Fruit fly (Drosophila melanogaster) whole organism, embryonic: Measurements from ENCODE around the gene NdufV3.

Experiments
- ATbp ChIP-seq: fragments of 200-800 bp; sonication (Bioruptor generic); optimal IDR thresholded peaks from 2 replicates; lab custom pipeline; 2017; ENCODE audit warnings: missing biosample characterization, mild to moderate bottlenecking, missing genetic modification characterization, missing genetic modification reagents
- Bgb ChIP-seq: fragments of 200-800 bp; sonication (Bioruptor generic); IDR thresholded peaks from 2 replicates; pipeline ENCODE4 v1.3.6; 2022; ENCODE audit warnings: missing biosample characterization, missing genetic modification characterization; ENCODE audit not compliant: partially characterized antibody
- CG10431 ChIP-seq: fragments of 200-800 bp; sonication (Bioruptor generic); optimal IDR thresholded peaks from 3 replicates; lab custom pipeline; 2018; ENCODE audit warnings: missing biosample characterization, mild to moderate bottlenecking, missing genetic modification characterization
- CG12744 ChIP-seq: fragments of 200-800 bp; sonication (Bioruptor generic); optimal IDR thresholded peaks from 2 replicates; lab custom pipeline; 2016; ENCODE audit warnings: missing biosample characterization, missing genetic modification characterization
- CG13624 ChIP-seq: fragments of 200-800 bp; sonication (Bioruptor generic); optimal IDR thresholded peaks from 2 replicates; lab custom pipeline; 2016; ENCODE audit warnings: missing biosample characterization, missing genetic modification characterization
- CG15479 ChIP-seq: fragments of 200-800 bp; sonication (Bioruptor generic); optimal IDR thresholded peaks from 3 replicates; lab custom pipeline; 2019; ENCODE audit warnings: missing biosample characterization, mild to moderate bottlenecking, missing genetic modification characterization, moderate library complexity
- CG16863 ChIP-seq: fragments of 200-800 bp; sonication (Bioruptor generic); optimal IDR thresholded peaks from 3 replicates; lab custom pipeline; 2016; ENCODE audit warnings: missing biosample characterization, missing genetic modification characterization
- CG17385 ChIP-seq: fragments of 200-800 bp; sonication (Bioruptor generic); optimal IDR thresholded peaks from 3 replicates; lab custom pipeline; 2018; ENCODE audit warnings: missing biosample characterization, mild to moderate bottlenecking, missing genetic modification characterization
- CG1832 ChIP-seq: fragments of 200-800 bp; sonication (Bioruptor generic); optimal IDR thresholded peaks from 2 replicates; lab custom pipeline; 2017; ENCODE audit warnings: missing biosample characterization, mild to moderate bottlenecking, missing genetic modification characterization, inconsistent platforms
- CG18764 ChIP-seq: fragments of 200-800 bp; sonication (Bioruptor generic); optimal IDR thresholded peaks from 3 replicates; lab custom pipeline; 2016; ENCODE audit warnings: missing biosample characterization, missing genetic modification characterization
- CG2199 ChIP-seq: fragments of 200-800 bp; sonication (Bioruptor generic); IDR thresholded peaks from 3 replicates; pipeline ENCODE4 v1.3.6; 2022; ENCODE audit warnings: missing biosample characterization, missing genetic modification characterization
- CG3163 ChIP-seq: fragments of 200-800 bp; sonication (Bioruptor generic); optimal IDR thresholded peaks from 3 replicates; lab custom pipeline; 2016; ENCODE audit warnings: missing biosample characterization, missing genetic modification characterization
- CG4404 ChIP-seq: fragments of 200-800 bp; sonication (Bioruptor generic); IDR thresholded peaks from 2 replicates; pipeline ENCODE4 v1.3.6; 2022; ENCODE audit warnings: missing biosample characterization, missing genetic modification characterization
- CG6254 ChIP-seq: fragments of 200-800 bp; sonication (Bioruptor generic); optimal IDR thresholded peaks from 3 replicates; lab custom pipeline; 2017; ENCODE audit warnings: mild to moderate bottlenecking, missing biosample characterization, missing genetic modification reagents, missing genetic modification characterization
- CG7786 ChIP-seq: fragments of 200-800 bp; sonication (Bioruptor generic); optimal IDR thresholded peaks from 2 replicates; lab custom pipeline; 2016; ENCODE audit warnings: missing biosample characterization, missing genetic modification characterization
- CG8281 ChIP-seq: fragments of 200-800 bp; sonication (Bioruptor generic); optimal IDR thresholded peaks from 2 replicates; lab custom pipeline; 2018; ENCODE audit warnings: missing biosample characterization, mild to moderate bottlenecking, missing genetic modification characterization, moderate library complexity
- CTCF ChIP-seq: fragments of 200-800 bp; sonication (Bioruptor generic); optimal IDR thresholded peaks from 2 replicates; lab custom pipeline; 2017; ENCODE audit warnings: missing biosample characterization, mild to moderate bottlenecking, missing genetic modification characterization, moderate library complexity
- D ChIP-seq, 2 experiments: fragments of 200-800 bp in 1 of 2; fragments of >200 bp in 1 of 2; sonication (Bioruptor generic) in 1 of 2; optimal IDR thresholded peaks; 2 replicates in 1 of 2; 3 replicates in 1 of 2; lab custom pipeline; 2017; ENCODE audit warnings: mild to moderate bottlenecking in 1 of 2, missing biosample characterization in 1 of 2, missing genetic modification characterization in 1 of 2, missing genetic modification reagents in 1 of 2
- Dek ChIP-seq: fragments of 200-800 bp; sonication (Bioruptor generic); optimal IDR thresholded peaks from 3 replicates; lab custom pipeline; 2019; ENCODE audit warnings: missing biosample characterization, mild to moderate bottlenecking, missing genetic modification characterization, moderate library complexity
- Dp ChIP-seq: fragments of 200-800 bp; sonication (Bioruptor generic); optimal IDR thresholded peaks from 2 replicates; lab custom pipeline; 2018; ENCODE audit warnings: missing biosample characterization, mild to moderate bottlenecking, missing genetic modification characterization, moderate library complexity
- Dref ChIP-seq: fragments of 200-800 bp; sonication (Bioruptor generic); IDR thresholded peaks from 2 replicates; pipeline ENCODE4 v1.3.6; 2022; ENCODE audit warnings: missing biosample characterization, missing genetic modification characterization
- Fer1 ChIP-seq: fragments of 200-800 bp; sonication (Bioruptor generic); optimal IDR thresholded peaks from 2 replicates; lab custom pipeline; 2017; ENCODE audit warnings: missing biosample characterization, mild to moderate bottlenecking, missing genetic modification characterization
- Med ChIP-seq: fragments of 200-800 bp; sonication (Bioruptor generic); peaks from one replicate; lab custom pipeline; 2016; ENCODE audit warnings: missing biosample characterization, missing genetic modification characterization, mild to moderate bottlenecking, inconsistent platforms, moderate library complexity
- Nf-YC ChIP-seq: fragments of 200-800 bp; optimal IDR thresholded peaks from 3 replicates; lab custom pipeline; 2019; ENCODE audit warnings: missing biosample characterization, mild to moderate bottlenecking, missing genetic modification characterization, moderate library complexity
- Oaz ChIP-seq: fragments of 200-800 bp; sonication (Bioruptor generic); IDR thresholded peaks from 2 replicates; pipeline ENCODE4 v1.3.6; 2022; ENCODE audit warnings: missing biosample characterization, missing genetic modification characterization
- Pdp1 ChIP-seq, 2 experiments: fragments of 200-800 bp; sonication (Bioruptor generic); optimal IDR thresholded peaks; 3 replicates each; lab custom pipeline; 2016; ENCODE audit warnings: missing biosample characterization in 2 of 2, missing genetic modification characterization in 2 of 2, mild to moderate bottlenecking in 1 of 2, moderate library complexity in 1 of 2
- Scr ChIP-seq: fragments of 200-800 bp; sonication (Bioruptor generic); IDR thresholded peaks from 2 replicates; pipeline ENCODE4 v1.3.6; 2022; ENCODE audit warnings: missing biosample characterization, missing genetic modification characterization; ENCODE audit not compliant: partially characterized antibody
- Trl ChIP-seq, 3 experiments: fragments of >200 bp in 2 of 3; fragments of 200-800 bp in 1 of 3; sonication (Bioruptor generic) in 1 of 3; optimal IDR thresholded peaks; 2 replicates in 1 of 3; 3 replicates in 2 of 3; lab custom pipeline; 2016 to 2017; ENCODE audit warnings: missing biosample characterization in 1 of 3, missing genetic modification characterization in 1 of 3
- ac ChIP-seq: fragments of 200-800 bp; sonication (Bioruptor generic); optimal IDR thresholded peaks from 3 replicates; lab custom pipeline; 2017; ENCODE audit warnings: missing biosample characterization, mild to moderate bottlenecking, missing genetic modification characterization
- amos ChIP-seq: fragments of 200-800 bp; sonication (Bioruptor generic); IDR thresholded peaks from 2 replicates; pipeline ENCODE4 v1.3.6; 2022; ENCODE audit warnings: missing biosample characterization, missing genetic modification characterization; ENCODE audit not compliant: partially characterized antibody
- bcd ChIP-seq: fragments of 200-800 bp; sonication (Bioruptor generic); optimal IDR thresholded peaks from 2 replicates; lab custom pipeline; 2017; ENCODE audit warnings: missing biosample characterization, mild to moderate bottlenecking, missing genetic modification characterization
- cad ChIP-seq: fragments of >200 bp; optimal IDR thresholded peaks from 2 replicates; lab custom pipeline; 2017; ENCODE audit warnings: missing biosample characterization, missing genetic modification characterization
- chn ChIP-seq: fragments of 200-800 bp; sonication (Bioruptor generic); optimal IDR thresholded peaks from 2 replicates; lab custom pipeline; 2016; ENCODE audit warnings: missing biosample characterization, missing genetic modification characterization
- dmrt99B ChIP-seq: fragments of 200-800 bp; sonication (Bioruptor generic); optimal IDR thresholded peaks from 2 replicates; lab custom pipeline; 2018; ENCODE audit warnings: missing biosample characterization, mild to moderate bottlenecking, missing genetic modification characterization, moderate library complexity
- insv ChIP-seq, 2 experiments: fragments of 200-800 bp; sonication (Bioruptor generic); optimal IDR thresholded peaks; 3 replicates each; lab custom pipeline; 2016 to 2018; ENCODE audit warnings: missing biosample characterization in 2 of 2, missing genetic modification characterization in 2 of 2
- jing ChIP-seq: fragments of 200-800 bp; sonication (Bioruptor generic); optimal IDR thresholded peaks from 2 replicates; lab custom pipeline; 2018; ENCODE audit warnings: missing biosample characterization, mild to moderate bottlenecking, missing genetic modification characterization
- knrl ChIP-seq: fragments of 200-800 bp; sonication (Bioruptor generic); IDR thresholded peaks from 3 replicates; pipeline ENCODE4 v1.3.6; 2022; ENCODE audit warnings: missing biosample characterization, missing genetic modification characterization; ENCODE audit not compliant: partially characterized antibody
- mld ChIP-seq: fragments of 200-800 bp; sonication (Bioruptor generic); IDR thresholded peaks from 3 replicates; pipeline ENCODE4 v1.3.6; 2022; ENCODE audit warnings: missing biosample characterization, missing genetic modification characterization; ENCODE audit not compliant: partially characterized antibody
- peb ChIP-seq: fragments of 200-800 bp; sonication (Bioruptor generic); IDR thresholded peaks from 2 replicates; pipeline ENCODE4 v1.3.6; 2022; ENCODE audit warnings: missing biosample characterization, missing genetic modification characterization
- pnt ChIP-seq: fragments of 200-800 bp; sonication (Bioruptor generic); optimal IDR thresholded peaks from 3 replicates; lab custom pipeline; 2016; ENCODE audit warnings: missing biosample characterization, missing genetic modification characterization
- sens ChIP-seq: fragments of 200-800 bp; sonication (Bioruptor generic); peaks from one replicate; lab custom pipeline; 2016; ENCODE audit warnings: missing biosample characterization, missing genetic modification characterization
- sens-2 ChIP-seq: fragments of 200-800 bp; sonication (Bioruptor generic); IDR thresholded peaks from 2 replicates; pipeline ENCODE4 v1.3.6; 2022; ENCODE audit warnings: missing biosample characterization, missing genetic modification characterization
- sisA ChIP-seq: fragments of 200-800 bp; sonication (Bioruptor generic); IDR thresholded peaks from 2 replicates; pipeline ENCODE4 v1.3.6; 2022; ENCODE audit warnings: missing biosample characterization, missing genetic modification characterization
- slbo ChIP-seq: fragments of 200-800 bp; sonication (Bioruptor generic); IDR thresholded peaks from 2 replicates; pipeline ENCODE4 v1.3.6; 2022; ENCODE audit warnings: missing biosample characterization, missing genetic modification characterization
- sqz ChIP-seq: fragments of 200-800 bp; sonication (Bioruptor generic); optimal IDR thresholded peaks from 3 replicates; lab custom pipeline; 2018; ENCODE audit warnings: missing biosample characterization, mild to moderate bottlenecking, missing genetic modification characterization
- tin ChIP-seq: fragments of 200-800 bp; sonication (Bioruptor generic); optimal IDR thresholded peaks from 3 replicates; lab custom pipeline; 2016; ENCODE audit warnings: missing biosample characterization, missing genetic modification characterization
- trem ChIP-seq: fragments of 200-800 bp; optimal IDR thresholded peaks from 3 replicates; lab custom pipeline; 2019; ENCODE audit warnings: missing biosample characterization, mild to moderate bottlenecking, missing genetic modification characterization, moderate library complexity
- zen ChIP-seq: fragments of 200-800 bp; sonication (Bioruptor generic); optimal IDR thresholded peaks from 3 replicates; lab custom pipeline; 2018; ENCODE audit warnings: missing biosample characterization, mild to moderate bottlenecking, missing genetic modification characterization, moderate library complexity

NdufV3 gene

DNA sequence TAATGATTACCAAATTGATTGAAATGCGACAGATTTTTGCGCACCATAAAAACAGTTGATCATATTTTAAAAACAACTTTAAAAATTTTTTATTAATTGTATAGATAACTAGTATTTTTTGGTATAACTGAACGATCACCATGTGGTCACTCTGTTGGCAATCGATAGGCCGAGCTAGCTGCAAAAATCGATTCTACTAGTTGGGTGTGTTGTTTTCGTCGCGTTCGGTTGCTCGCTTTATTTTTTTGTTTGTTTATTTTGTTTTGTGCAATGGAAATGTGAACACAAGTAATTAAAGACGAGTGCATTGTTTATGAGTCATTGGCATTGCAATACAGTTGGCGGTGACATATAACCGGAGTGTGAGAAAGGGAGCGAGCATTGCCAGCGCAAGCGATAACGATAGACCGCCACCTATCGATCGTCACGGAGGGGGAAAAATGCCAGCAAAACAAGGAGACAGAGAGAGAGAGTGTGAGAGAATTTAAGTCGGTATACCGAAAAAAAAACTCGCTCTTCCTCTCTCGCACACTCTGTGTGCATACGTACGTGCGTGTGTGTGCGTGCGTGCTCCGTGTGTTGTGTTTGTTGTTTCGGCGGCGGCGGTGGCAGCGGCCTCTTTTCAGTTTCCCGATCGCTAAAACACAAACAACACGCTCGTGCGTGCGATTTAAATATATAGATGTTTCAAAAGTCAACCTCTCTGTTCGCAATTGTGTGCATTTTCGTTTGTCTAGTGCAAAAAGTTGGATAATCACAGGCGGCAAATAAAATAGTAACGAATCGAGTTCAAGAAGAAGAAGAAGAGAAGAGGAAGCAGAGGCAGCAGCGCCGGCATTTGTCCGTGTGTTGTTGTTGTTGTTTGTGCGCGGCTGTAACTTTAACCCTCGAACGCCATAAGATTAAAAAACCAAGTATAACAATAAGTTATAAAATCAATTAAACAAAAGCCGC is 40.0 kb downstream of the NdufV3 start (continued):
- no peak for TF ChIP-seq ATbp (GFP tag; lab: Kevin White, UChicago)
- TF ChIP-seq pnt (GFP tag; lab: Kevin White, UChicago), result no peak
- no peak for TF ChIP-seq cad (GFP tag; lab: Kevin White, UChicago)
- peak; percentile 65 for TF ChIP-seq Dref (GFP tag; lab: Robert Waterston, UW)
- no peak for TF ChIP-seq CG12744 (GFP tag; lab: Kevin White, UChicago)
- TF ChIP-seq Dp (GFP tag; lab: Kevin White, UChicago), result peak; percentile 18
- no peak for TF ChIP-seq jing (GFP tag; lab: Kevin White, UChicago)
- no peak for TF ChIP-seq sens-2 (GFP tag; lab: Robert Waterston, UW)
- TF ChIP-seq CG4404, result no peak
- no peak for TF ChIP-seq CG18764 (GFP tag; lab: Kevin White, UChicago)
- TF ChIP-seq CG1832 (GFP tag; lab: Kevin White, UChicago), result peak; percentile 56
- TF ChIP-seq Scr (GFP tag; lab: Robert Waterston, UW), result peak; percentile 78
- peak; percentile 96 for TF ChIP-seq CG17385 (GFP tag; lab: Kevin White, UChicago)
- peak; percentile 2 for TF ChIP-seq zen (tag; lab: Kevin White, UChicago)
- peak; percentile 10 for TF ChIP-seq Fer1 (GFP tag; lab: Kevin White, UChicago)
- peak; percentile 58 for TF ChIP-seq knrl
- no peak for TF ChIP-seq chn
- peak in 1 of 2 experiments; percentile 7 for TF ChIP-seq Pdp1 (GFP tag; optimal IDR thresholded peaks at IDR 0.05; lab: Kevin White, UChicago)
- no peak for TF ChIP-seq bcd (GFP tag; lab: Kevin White, UChicago)
- TF ChIP-seq sens (GFP tag; lab: Kevin White, UChicago), result peak; percentile 54
- TF ChIP-seq CG8281 (tag; lab: Kevin White, UChicago), result no peak
- TF ChIP-seq CG2199 (GFP tag; lab: Robert Waterston, UW), result no peak
- no peak for TF ChIP-seq insv (GFP tag; optimal IDR thresholded peaks at IDR 0.05; lab: Kevin White, UChicago)
- no peak for TF ChIP-seq Nf-YC (tag; lab: Kevin White, UChicago)
- peak; percentile 47 for TF ChIP-seq trem (tag; lab: Kevin White, UChicago)
- TF ChIP-seq ac (GFP tag; lab: Kevin White, UChicago), result no peak
- no peak for TF ChIP-seq CG16863
- no peak for TF ChIP-seq slbo
- no peak for TF ChIP-seq peb (GFP tag; lab: Robert Waterston, UW)
- TF ChIP-seq Dek (tag; lab: Kevin White, UChicago), result no peak
- TF ChIP-seq D (optimal IDR thresholded peaks at IDR 0.05; lab: Kevin White, UChicago), result no peak
- no peak for TF ChIP-seq D (GFP tag; optimal IDR thresholded peaks at IDR 0.05; lab: Kevin White, UChicago)
- TF ChIP-seq CG10431 (GFP tag; lab: Kevin White, UChicago), result no peak
- TF ChIP-seq Trl (optimal IDR thresholded peaks at IDR 0.05; lab: Kevin White, UChicago), result peak; percentile 87 to 91
- peak; percentile 30 for TF ChIP-seq Trl (GFP tag; optimal IDR thresholded peaks at IDR 0.05; lab: Kevin White, UChicago)
- TF ChIP-seq tin (GFP tag; lab: Kevin White, UChicago), result no peak
- TF ChIP-seq CG6254 (GFP tag; lab: Kevin White, UChicago), result no peak
- no peak for TF ChIP-seq dmrt99B (tag; lab: Kevin White, UChicago)
- no peak for TF ChIP-seq CTCF (GFP tag; lab: Kevin White, UChicago)
- peak; percentile 71 for TF ChIP-seq Bgb (GFP tag; lab: Robert Waterston, UW)
- TF ChIP-seq CG7786 (GFP tag; lab: Kevin White, UChicago), result no peak
- TF ChIP-seq mld (GFP tag; lab: Robert Waterston, UW), result peak; percentile 65; the same call in 1 of the 3 replicates
- no peak for TF ChIP-seq CG13624 (GFP tag; lab: Kevin White, UChicago)
- TF ChIP-seq amos (GFP tag; lab: Robert Waterston, UW), result peak; percentile 57; the same call in 1 of the 2 replicates
- peak; percentile 13 for TF ChIP-seq CG15479 (GFP tag; lab: Kevin White, UChicago)
- TF ChIP-seq Med (GFP tag; lab: Kevin White, UChicago), result peak; percentile 54
- TF ChIP-seq CG3163 (GFP tag; lab: Kevin White, UChicago), result no peak
- TF ChIP-seq sisA (GFP tag; lab: Robert Waterston, UW), result no peak
- no peak for TF ChIP-seq Oaz (GFP tag; lab: Robert Waterston, UW)
- peak; percentile 75 for TF ChIP-seq sqz
